Worm (Caenorhabditis elegans) whole organism, late embryonic: ENCODE data around the gene F01D5.7.
"Not testable (repeated sequence)": the region's sequence is repeated elsewhere in the genome, so short reads cannot be mapped to it uniquely, and the experiment has no call there.

Experiments used
- C08G9.2 ChIP-seq: sonication (generic microtip); optimal IDR thresholded peaks from 2 replicates; lab custom pipeline; 2016; ENCODE audit warnings: mild to moderate bottlenecking, missing genetic modification characterization, moderate library complexity, missing compliant biosample characterization
- C38D4.7 ChIP-seq: fragments of 200-800 bp; sonication (Bioruptor generic); optimal IDR thresholded peaks from 2 replicates; lab custom pipeline; 2018; ENCODE audit warnings: mild to moderate bottlenecking, missing genetic modification characterization, moderate library complexity, missing compliant biosample characterization
- T23F11.4 ChIP-seq: fragments of 200-800 bp; sonication (Bioruptor generic); optimal IDR thresholded peaks from 2 replicates; lab custom pipeline; 2018; ENCODE audit warnings: mild to moderate bottlenecking, missing genetic modification characterization, missing compliant biosample characterization
- ahr-1 ChIP-seq: sonication (generic microtip); optimal IDR thresholded peaks from 2 replicates; lab custom pipeline; 2016; ENCODE audit warnings: missing genetic modification characterization, missing compliant biosample characterization
- ceh-2 ChIP-seq: sonication (generic microtip); optimal IDR thresholded peaks from 2 replicates; lab custom pipeline; 2016; ENCODE audit warnings: missing genotype, missing genetic modification characterization, missing compliant biosample characterization
- ceh-31 ChIP-seq: sonication (generic microtip); optimal IDR thresholded peaks from 2 replicates; lab custom pipeline; 2016; ENCODE audit warnings: missing genetic modification characterization, missing compliant biosample characterization
- ceh-34 ChIP-seq: sonication (generic microtip); optimal IDR thresholded peaks from 2 replicates; lab custom pipeline; 2016; ENCODE audit warnings: mild to moderate bottlenecking, missing genetic modification characterization, missing compliant biosample characterization
- ceh-45 ChIP-seq: fragments of 200-800 bp; sonication (Bioruptor generic); IDR thresholded peaks from 2 replicates; pipeline ENCODE4 v1.3.6; 2022; ENCODE audit warnings: missing genetic modification reagents, missing genetic modification characterization, missing compliant biosample characterization
- ceh-6 ChIP-seq: fragments of 200-800 bp; sonication (Bioruptor generic); optimal IDR thresholded peaks from 2 replicates; lab custom pipeline; 2018; ENCODE audit warnings: mild to moderate bottlenecking, missing genetic modification characterization, missing compliant biosample characterization
- ceh-9 ChIP-seq: sonication (generic microtip); optimal IDR thresholded peaks from 2 replicates; lab custom pipeline; 2016; ENCODE audit warnings: mild to moderate bottlenecking, missing genetic modification characterization, inconsistent platforms, missing compliant biosample characterization
- che-1 ChIP-seq: sonication (generic microtip); optimal IDR thresholded peaks from 2 replicates; lab custom pipeline; 2016; ENCODE audit warnings: mild to moderate bottlenecking, missing genetic modification characterization, missing compliant biosample characterization
- dve-1 ChIP-seq: sonication (generic microtip); optimal IDR thresholded peaks from 2 replicates; lab custom pipeline; 2017; ENCODE audit warnings: antibody characterized with exemption, mild to moderate bottlenecking, missing genetic modification characterization, missing compliant biosample characterization
- elt-2 ChIP-seq: sonication (generic microtip); optimal IDR thresholded peaks from 2 replicates; lab custom pipeline; 2016; ENCODE audit warnings: missing genetic modification reagents, missing genetic modification characterization, missing compliant biosample characterization
- fax-1 ChIP-seq: sonication (generic microtip); optimal IDR thresholded peaks from 2 replicates; lab custom pipeline; 2016; ENCODE audit warnings: missing genotype, missing genetic modification characterization, missing compliant biosample characterization
- fkh-10 ChIP-seq: fragments of 150-350 bp; optimal IDR thresholded peaks from 2 replicates; lab custom pipeline; 2014; ENCODE audit warnings: missing biosample characterization, missing genetic modification reagents, missing genetic modification characterization
- fkh-6 ChIP-seq: sonication (generic microtip); optimal IDR thresholded peaks from 2 replicates; lab custom pipeline; 2016; ENCODE audit warnings: missing genetic modification characterization, missing compliant biosample characterization
- gmeb-2 ChIP-seq: sonication (generic microtip); optimal IDR thresholded peaks from 2 replicates; lab custom pipeline; 2016; ENCODE audit warnings: missing genetic modification characterization, inconsistent platforms, missing compliant biosample characterization
- hlh-15 ChIP-seq: sonication (generic microtip); optimal IDR thresholded peaks from 2 replicates; lab custom pipeline; 2016; ENCODE audit warnings: missing genetic modification characterization, missing compliant biosample characterization
- hlh-30 ChIP-seq: sonication (generic microtip); optimal IDR thresholded peaks from 2 replicates; lab custom pipeline; 2017; ENCODE audit warnings: antibody characterized with exemption, missing genetic modification characterization, missing compliant biosample characterization; ENCODE audit not compliant: insufficient read depth
- hlh-6 ChIP-seq: sonication (generic microtip); optimal IDR thresholded peaks from 2 replicates; lab custom pipeline; 2016; ENCODE audit warnings: missing genotype, missing genetic modification characterization, missing compliant biosample characterization
- lim-6 ChIP-seq: sonication (generic microtip); optimal IDR thresholded peaks from 2 replicates; lab custom pipeline; 2016; ENCODE audit warnings: missing genetic modification characterization, missing compliant biosample characterization
- madf-2 ChIP-seq: sonication (generic microtip); optimal IDR thresholded peaks from 2 replicates; lab custom pipeline; 2017; ENCODE audit warnings: missing genetic modification characterization, missing compliant biosample characterization
- mec-3 ChIP-seq: sonication (generic microtip); optimal IDR thresholded peaks from 2 replicates; lab custom pipeline; 2016; ENCODE audit warnings: borderline replicate concordance, missing genetic modification characterization, missing compliant biosample characterization
- nfya-1 ChIP-seq: sonication (generic microtip); optimal IDR thresholded peaks from 2 replicates; lab custom pipeline; 2017; ENCODE audit warnings: missing genetic modification characterization, mild to moderate bottlenecking, missing compliant biosample characterization, antibody characterized with exemption, moderate library complexity
- nhr-232 ChIP-seq: sonication (generic microtip); optimal IDR thresholded peaks from 2 replicates; lab custom pipeline; 2016; ENCODE audit warnings: missing genetic modification characterization, missing compliant biosample characterization
- npax-4 ChIP-seq: sonication (generic microtip); optimal IDR thresholded peaks from 2 replicates; lab custom pipeline; 2016; ENCODE audit warnings: missing genetic modification characterization, missing compliant biosample characterization
- pat-9 ChIP-seq: fragments of 200-800 bp; sonication (Bioruptor generic); optimal IDR thresholded peaks from 2 replicates; lab custom pipeline; 2018; ENCODE audit warnings: mild to moderate bottlenecking, missing genetic modification characterization, moderate library complexity, missing compliant biosample characterization
- pax-1 ChIP-seq: fragments of 150-350 bp; optimal IDR thresholded peaks from 2 replicates; lab custom pipeline; 2014; ENCODE audit warnings: missing biosample characterization, missing genetic modification characterization
- pha-2 ChIP-seq: sonication (generic microtip); optimal IDR thresholded peaks from 2 replicates; lab custom pipeline; 2017; ENCODE audit warnings: mild to moderate bottlenecking, missing genetic modification characterization, missing compliant biosample characterization
- pqm-1 ChIP-seq: sonication (generic microtip); optimal IDR thresholded peaks from 2 replicates; lab custom pipeline; 2016; ENCODE audit warnings: missing genetic modification characterization, missing compliant biosample characterization
- pros-1 ChIP-seq: fragments of 150-350 bp; optimal IDR thresholded peaks from 2 replicates; lab custom pipeline; 2014; ENCODE audit warnings: missing biosample characterization, missing genetic modification reagents, missing genetic modification characterization
- sdc-2 ChIP-seq: sonication (generic microtip); optimal IDR thresholded peaks from 2 replicates; lab custom pipeline; 2016; ENCODE audit warnings: missing genotype, missing genetic modification characterization, missing compliant biosample characterization
- sox-4 ChIP-seq: sonication (generic microtip); optimal IDR thresholded peaks from 2 replicates; lab custom pipeline; 2017; ENCODE audit warnings: mild to moderate bottlenecking, missing genetic modification characterization, inconsistent platforms, missing compliant biosample characterization
- tbx-2 ChIP-seq: sonication (generic microtip); optimal IDR thresholded peaks from 2 replicates; lab custom pipeline; 2016; ENCODE audit warnings: missing genetic modification characterization, missing compliant biosample characterization
- tbx-7 ChIP-seq: sonication (generic microtip); optimal IDR thresholded peaks from 2 replicates; lab custom pipeline; 2016; ENCODE audit warnings: missing genotype, missing genetic modification characterization, missing compliant biosample characterization
- ttx-3 ChIP-seq: sonication (generic microtip); optimal IDR thresholded peaks from 2 replicates; lab custom pipeline; 2016; ENCODE audit warnings: missing genetic modification reagents, missing genetic modification characterization, missing compliant biosample characterization
- unc-3 ChIP-seq, 2 experiments: fragments of 200-800 bp in 1 of 2; sonication (Bioruptor generic) in 1 of 2; sonication (generic microtip) in 1 of 2; conservative IDR thresholded peaks in 1 of 2; optimal IDR thresholded peaks in 1 of 2; 2 replicates each; pipeline versions ENCODE4 v1.3.6 to Lab custom; 2016 to 2022; ENCODE audit warnings: missing compliant biosample characterization in 2 of 2, missing genetic modification characterization in 2 of 2, missing genetic modification reagents in 1 of 2
- unc-42 ChIP-seq: sonication (generic microtip); optimal IDR thresholded peaks from 2 replicates; lab custom pipeline; 2016; ENCODE audit warnings: missing genotype, missing genetic modification characterization, missing compliant biosample characterization
- unc-55 ChIP-seq: sonication (generic microtip); optimal IDR thresholded peaks from 2 replicates; lab custom pipeline; 2017; ENCODE audit warnings: missing biosample characterization, missing genetic modification reagents, missing genetic modification characterization
- ztf-16 ChIP-seq: sonication (generic microtip); optimal IDR thresholded peaks from 2 replicates; lab custom pipeline; 2017; ENCODE audit warnings: missing genetic modification characterization, missing compliant biosample characterization

F01D5.7 gene

DNA sequence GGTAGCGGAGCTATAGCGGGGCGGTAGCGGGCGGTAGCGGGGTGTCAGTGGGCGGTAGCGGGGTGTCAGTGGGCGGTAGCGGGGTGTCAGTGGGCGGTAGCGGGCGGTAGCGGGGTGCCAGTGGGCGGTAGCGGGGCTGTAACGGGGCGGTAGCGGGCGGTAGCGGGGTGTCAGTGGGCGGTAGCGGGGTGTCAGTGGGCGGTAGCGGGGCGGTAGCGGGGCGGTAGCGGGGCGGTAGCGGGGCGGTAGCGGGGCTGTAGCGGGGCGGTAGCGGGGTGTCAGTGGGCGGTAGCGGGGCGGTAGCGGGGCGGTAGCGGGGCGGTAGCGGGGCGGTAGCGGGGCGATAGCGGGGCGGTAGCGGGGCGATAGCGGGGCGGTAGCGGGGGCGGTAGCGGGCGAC lies 11.2 kb downstream of the F01D5.7 start:
- TF ChIP-seq pat-9 (tag; lab: Kevin White, UChicago) (peak; percentile 37), ceh-45 (GFP tag; lab: Robert Waterston, UW) (0 out of 2 replicates have a peak, but pooled peaks have one; percentile 11), unc-3 (GFP tag; conservative IDR thresholded peaks at IDR 0.05; lab: Robert Waterston, UW) (0 out of 2 replicates have a peak, but pooled peaks have one; percentile 3)
- not testable (repeated sequence) for TF ChIP-seq unc-3 (tag; optimal IDR thresholded peaks at IDR 0.05; lab: Kevin White, UChicago)
- TF ChIP-seq, all 69 proteins: peak for 3; not testable (repeated sequence) for 66

DNA sequence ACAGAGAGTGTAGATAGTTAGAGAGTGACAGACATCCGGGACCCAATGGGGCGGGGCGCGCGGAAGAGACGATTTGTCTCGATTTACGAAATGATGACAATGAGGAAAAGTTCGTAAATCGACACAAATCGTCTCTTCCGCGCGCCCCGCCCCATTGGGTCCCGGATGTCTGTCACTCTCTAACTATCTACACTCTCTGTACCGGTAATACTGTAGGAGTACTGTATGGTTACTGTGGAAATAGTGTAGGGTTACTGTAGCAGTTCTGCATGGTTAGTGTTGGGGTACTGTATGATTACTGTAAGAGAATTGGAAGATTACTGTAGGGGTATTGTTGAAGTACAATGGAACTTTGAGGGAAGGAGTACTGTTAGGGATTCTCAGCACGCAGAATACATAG lies 12.8 kb downstream of the F01D5.7 start, which contains the start of gene F01D5.10:
TSS of gene F01D5.10 (minus strand) at position 101 of the 400 bp plus-strand sequence.
- TF ChIP-seq pros-1 (tag; lab: Kevin White, UChicago); pax-1 (tag; lab: Kevin White, UChicago); fkh-10 (GFP tag; lab: Kevin White, UChicago): not testable (repeated sequence)

ce11 chrII:14032705-14033104 lies 24.2 kb downstream of the F01D5.7 start:
- TF ChIP-seq ceh-34 (no peak), pros-1 (tag; lab: Kevin White, UChicago) (no peak), tbx-7 (tag; lab: Kevin White, UChicago) (no peak), pax-1 (tag; lab: Kevin White, UChicago) (no peak), pqm-1 (tag; lab: Kevin White, UChicago) (no peak), ahr-1 (tag; lab: Kevin White, UChicago) (no peak), sdc-2 (tag; lab: Kevin White, UChicago) (no peak), lim-6 (tag; lab: Kevin White, UChicago) (no peak)

DNA sequence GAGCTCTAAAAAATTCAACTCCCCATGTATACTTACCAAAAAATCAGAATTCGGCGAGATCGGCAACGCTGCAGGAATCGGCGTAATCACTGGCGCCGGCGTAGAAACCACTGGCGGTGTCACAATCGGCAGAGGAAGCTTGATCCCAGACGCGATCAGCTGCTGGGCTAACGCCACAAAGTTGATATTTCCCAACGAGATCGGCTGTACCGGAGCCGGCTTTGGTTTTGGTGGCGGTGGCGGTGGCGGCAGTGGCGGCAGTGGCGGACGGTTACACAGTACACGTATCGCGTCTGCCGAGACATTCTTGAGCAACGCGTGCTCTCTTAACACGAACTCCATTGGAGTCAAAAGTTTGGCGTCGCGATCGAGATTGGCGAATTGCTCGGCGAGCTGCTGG lies 26.1 kb downstream of the F01D5.7 start:
- TF ChIP-seq C08G9.2, result no peak
- TF ChIP-seq hlh-15 (tag; lab: Kevin White, UChicago), result no peak
- no peak for TF ChIP-seq ceh-31 (tag; lab: Kevin White, UChicago)
- TF ChIP-seq madf-2, result no peak
- TF ChIP-seq npax-4, result no peak
- TF ChIP-seq ttx-3 (tag; lab: Kevin White, UChicago), result no peak
- no peak for TF ChIP-seq ztf-16
- TF ChIP-seq sox-4 (tag; lab: Kevin White, UChicago), result no peak
- TF ChIP-seq hlh-6, result peak; percentile 1

ce11 chrII:14036724-14037483 lies 28.4 kb downstream of the F01D5.7 start:
- TF ChIP-seq C08G9.2, result no peak
- no peak for TF ChIP-seq che-1 (tag; lab: Kevin White, UChicago)
- no peak for TF ChIP-seq gmeb-2 (tag; lab: Kevin White, UChicago)
- peak; percentile 67 for TF ChIP-seq unc-42 (tag; lab: Kevin White, UChicago)
- peak; percentile 8 for TF ChIP-seq hlh-30 (tag; lab: Kevin White, UChicago)
- TF ChIP-seq tbx-2 (tag; lab: Kevin White, UChicago), result peak; percentile 51
- TF ChIP-seq nfya-1 (tag; lab: Kevin White, UChicago), result no peak
- TF ChIP-seq C38D4.7 (GFP tag; lab: Kevin White, UChicago), result peak; percentile 11
- no peak for TF ChIP-seq pha-2 (tag; lab: Kevin White, UChicago)
- no peak for TF ChIP-seq ceh-2
- TF ChIP-seq fkh-6, result no peak
- peak; percentile 91 for TF ChIP-seq dve-1 (tag; lab: Kevin White, UChicago)
- no peak for TF ChIP-seq fax-1
- TF ChIP-seq tbx-7 (tag; lab: Kevin White, UChicago), result no peak
- TF ChIP-seq T23F11.4 (GFP tag; lab: Kevin White, UChicago), result no peak
- TF ChIP-seq nhr-232 (tag; lab: Kevin White, UChicago), result no peak
- TF ChIP-seq elt-2, result no peak
- TF ChIP-seq unc-55 (GFP tag; lab: Kevin White, UChicago), result no peak
- no peak for TF ChIP-seq mec-3
- TF ChIP-seq npax-4, result no peak
- TF ChIP-seq ceh-6, result no peak
- no peak for TF ChIP-seq ceh-9 (tag; lab: Kevin White, UChicago)
- TF ChIP-seq ceh-31 (tag; lab: Kevin White, UChicago), result no peak
- no peak for TF ChIP-seq ahr-1 (tag; lab: Kevin White, UChicago)
- no peak for TF ChIP-seq hlh-6
